Fruit fly (Drosophila melanogaster): ENCODE results near the gene CG32246.

Gene CG32246

dm6 chr3L:4607653-4608052 lies 13.4 kb upstream of the CG32246 start:
- TF ChIP-seq CG9948 (tag; optimal IDR thresholded peaks at IDR 0.05) (peak; percentile 49), Pif1A (GFP tag; optimal IDR thresholded peaks at IDR 0.05) (peak; percentile 74), Pif1B (GFP tag; optimal IDR thresholded peaks at IDR 0.05) (peak; percentile 62), CG8159 (tag; optimal IDR thresholded peaks at IDR 0.05) (peak; percentile 62), CG4496 (GFP tag; IDR thresholded peaks at IDR 0.05) (peak; percentile 88), CG17806 (tag; optimal IDR thresholded peaks at IDR 0.05) (peak; percentile 45), CG13204 (GFP tag; optimal IDR thresholded peaks at IDR 0.05) (no peak), fd96Ca (GFP tag; IDR thresholded peaks at IDR 0.05) (peak; percentile 88), CG10348 (GFP tag; IDR thresholded peaks at IDR 0.05) (no peak), CG14655 (GFP tag; optimal IDR thresholded peaks at IDR 0.05) (peak; percentile 69), CG34367 (tag; optimal IDR thresholded peaks at IDR 0.05) (peak; percentile 15), Ets98B (GFP tag; IDR thresholded peaks at IDR 0.05) (peak; percentile 85), Snoo (tag; optimal IDR thresholded peaks at IDR 0.05) (peak; percentile 30), EcR (GFP tag; optimal IDR thresholded peaks at IDR 0.05) (no peak), CG15710 (tag; optimal IDR thresholded peaks at IDR 0.05) (peak; percentile 39), CG32121 (GFP tag; IDR thresholded peaks at IDR 0.05) (peak; percentile 92), rn (GFP tag; IDR thresholded peaks at IDR 0.05) (peak; percentile 63), gl (tag; optimal IDR thresholded peaks at IDR 0.05) (no peak), CG8301 (tag; optimal IDR thresholded peaks at IDR 0.05) (peak; percentile 64), CG12605 (GFP tag; IDR thresholded peaks at IDR 0.05) (peak; percentile 71), D1 (tag; optimal IDR thresholded peaks at IDR 0.05) (no peak)

- peak; percentile 15 for TF ChIP-seq EcR (GFP tag; optimal IDR thresholded peaks at IDR 0.05)
- peak; percentile 96 for TF ChIP-seq CG4496 (GFP tag; IDR thresholded peaks at IDR 0.05)
- 0 out of 2 replicates have a peak, but pooled peaks have one; percentile 33 for TF ChIP-seq CG10348 (GFP tag; IDR thresholded peaks at IDR 0.05)
- TF ChIP-seq CG14655 (GFP tag; optimal IDR thresholded peaks at IDR 0.05) = peak; percentile 79
- peak; percentile 77 for TF ChIP-seq gl (tag; optimal IDR thresholded peaks at IDR 0.05)
- peak; percentile 77 for TF ChIP-seq CG9948 (tag; optimal IDR thresholded peaks at IDR 0.05)
- peak; percentile 86 for TF ChIP-seq CG15710 (tag; optimal IDR thresholded peaks at IDR 0.05)
- TF ChIP-seq CG17806 (tag; optimal IDR thresholded peaks at IDR 0.05) = peak; percentile 83
- TF ChIP-seq CG8301 (tag; optimal IDR thresholded peaks at IDR 0.05) = peak; percentile 83
- peak; percentile 89 for TF ChIP-seq Pif1A (GFP tag; optimal IDR thresholded peaks at IDR 0.05)
- peak; percentile 82 for TF ChIP-seq CG34367 (tag; optimal IDR thresholded peaks at IDR 0.05)
- peak; percentile 81 for TF ChIP-seq Pif1B (GFP tag; optimal IDR thresholded peaks at IDR 0.05)
- peak; percentile 92 for TF ChIP-seq CG32121 (GFP tag; IDR thresholded peaks at IDR 0.05)
- TF ChIP-seq CG13204 (GFP tag; optimal IDR thresholded peaks at IDR 0.05) = peak; percentile 63
- peak; percentile 27 for TF ChIP-seq D1 (tag; optimal IDR thresholded peaks at IDR 0.05)
- peak; percentile 92 for TF ChIP-seq fd96Ca (GFP tag; IDR thresholded peaks at IDR 0.05)
- TF ChIP-seq Ets98B (GFP tag; IDR thresholded peaks at IDR 0.05) = peak; percentile 92
- TF ChIP-seq Snoo (tag; optimal IDR thresholded peaks at IDR 0.05) = peak; percentile 69
- TF ChIP-seq rn (GFP tag; IDR thresholded peaks at IDR 0.05) = peak; percentile 80
- TF ChIP-seq CG8159 (tag; optimal IDR thresholded peaks at IDR 0.05) = peak; percentile 84
- peak; percentile 84 for TF ChIP-seq CG12605 (GFP tag; IDR thresholded peaks at IDR 0.05)
These were observed 9.7 kb upstream of the CG32246 start for dm6 chr3L:4611311-4611710.

DNA sequence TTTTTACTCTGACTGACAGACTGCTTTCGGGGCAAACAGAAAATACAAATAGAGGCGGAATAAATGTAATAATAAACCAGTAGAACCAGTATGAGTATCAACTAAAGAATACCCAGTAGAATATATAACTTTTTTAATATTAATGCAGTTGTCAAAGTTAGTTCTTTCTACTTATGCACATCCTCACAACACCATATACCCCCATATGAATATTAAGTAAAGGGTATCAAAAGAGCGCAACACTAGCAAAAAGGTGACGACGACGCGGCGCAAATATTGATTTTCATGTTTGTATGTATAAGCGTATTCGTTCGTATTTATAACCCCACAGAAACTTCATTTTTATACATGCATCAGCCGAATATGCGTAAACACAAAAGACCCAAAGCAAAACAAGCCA lies 7.9 kb upstream of the CG32246 start:
- TF ChIP-seq CG17806 (tag; optimal IDR thresholded peaks at IDR 0.05) (peak; percentile 78), gl (tag; optimal IDR thresholded peaks at IDR 0.05) (peak; percentile 75), EcR (GFP tag; optimal IDR thresholded peaks at IDR 0.05) (peak; percentile 28), Ets98B (GFP tag; IDR thresholded peaks at IDR 0.05) (peak; percentile 90), CG32121 (GFP tag; IDR thresholded peaks at IDR 0.05) (peak; percentile 87), Pif1B (GFP tag; optimal IDR thresholded peaks at IDR 0.05) (peak; percentile 87), CG9948 (tag; optimal IDR thresholded peaks at IDR 0.05) (peak; percentile 78), D1 (tag; optimal IDR thresholded peaks at IDR 0.05) (peak; percentile 59), CG8301 (tag; optimal IDR thresholded peaks at IDR 0.05) (peak; percentile 76), CG14655 (GFP tag; optimal IDR thresholded peaks at IDR 0.05) (peak; percentile 78), rn (GFP tag; IDR thresholded peaks at IDR 0.05) (peak; percentile 59), CG8159 (tag; optimal IDR thresholded peaks at IDR 0.05) (peak; percentile 85), CG34367 (tag; optimal IDR thresholded peaks at IDR 0.05) (peak; percentile 65), Pif1A (GFP tag; optimal IDR thresholded peaks at IDR 0.05) (peak; percentile 91), CG15710 (tag; optimal IDR thresholded peaks at IDR 0.05) (peak; percentile 81), CG4496 (GFP tag; IDR thresholded peaks at IDR 0.05) (peak; percentile 91), CG12605 (GFP tag; IDR thresholded peaks at IDR 0.05) (peak; percentile 69), CG13204 (GFP tag; optimal IDR thresholded peaks at IDR 0.05) (no peak), fd96Ca (GFP tag; IDR thresholded peaks at IDR 0.05) (peak; percentile 76; the same call in 2 of the 3 replicates), Snoo (tag; optimal IDR thresholded peaks at IDR 0.05) (peak; percentile 85), CG10348 (GFP tag; IDR thresholded peaks at IDR 0.05) (peak; percentile 48; the same call in 1 of the 2 replicates)

dm6 chr3L:4613846-4614247 lies 7.2 kb upstream of the CG32246 start:
- TF ChIP-seq Ets98B (GFP tag; IDR thresholded peaks at IDR 0.05) (no peak), CG8301 (tag; optimal IDR thresholded peaks at IDR 0.05) (no peak)

- TF ChIP-seq D1 (tag; optimal IDR thresholded peaks at IDR 0.05) (no peak), CG14655 (GFP tag; optimal IDR thresholded peaks at IDR 0.05) (no peak), CG12605 (GFP tag; IDR thresholded peaks at IDR 0.05) (no peak), Pif1A (GFP tag; optimal IDR thresholded peaks at IDR 0.05) (no peak), CG15710 (tag; optimal IDR thresholded peaks at IDR 0.05) (no peak), CG34367 (tag; optimal IDR thresholded peaks at IDR 0.05) (no peak), CG8159 (tag; optimal IDR thresholded peaks at IDR 0.05) (no peak), Snoo (tag; optimal IDR thresholded peaks at IDR 0.05) (no peak), CG9948 (tag; optimal IDR thresholded peaks at IDR 0.05) (no peak)
These were observed 6.0 kb upstream of the CG32246 start for dm6 chr3L:4615064-4615463.

Measured in whole organism, pupa.